Worm (Caenorhabditis elegans) whole organism, L3 larva: Measurements from ENCODE around the gene col-87.

Experiments
- R02D3.7 ChIP-seq: fragments of 150-350 bp; optimal IDR thresholded peaks from 2 replicates; lab custom pipeline; 2014; ENCODE audit warnings: missing biosample characterization, missing genetic modification characterization
- ZK546.5 ChIP-seq: sonication (generic microtip); optimal IDR thresholded peaks from 2 replicates; lab custom pipeline; 2017; ENCODE audit warnings: missing biosample characterization, missing genetic modification characterization
- aly-2 ChIP-seq: fragments of 150-350 bp; optimal IDR thresholded peaks from 2 replicates; lab custom pipeline; 2014; ENCODE audit warnings: missing biosample characterization, missing genetic modification characterization
- ama-1 ChIP-seq: fragments of 150-350 bp; optimal IDR thresholded peaks from 2 replicates; lab custom pipeline; 2018
- ceh-16 ChIP-seq: sonication (generic microtip); optimal IDR thresholded peaks from 2 replicates; lab custom pipeline; 2017; ENCODE audit warnings: missing biosample characterization, missing genetic modification characterization
- ceh-28 ChIP-seq: fragments of 150-350 bp; optimal IDR thresholded peaks from 2 replicates; lab custom pipeline; 2014; ENCODE audit warnings: missing biosample characterization, missing genetic modification reagents, missing genetic modification characterization
- ceh-82 ChIP-seq: fragments of 150-350 bp; optimal IDR thresholded peaks from 2 replicates; lab custom pipeline; 2014; ENCODE audit warnings: missing biosample characterization, missing genetic modification characterization
- ceh-9 ChIP-seq: sonication (generic microtip); optimal IDR thresholded peaks from 2 replicates; lab custom pipeline; 2018; ENCODE audit warnings: missing biosample characterization, missing genetic modification characterization
- egl-27 ChIP-seq: sonication (generic microtip); optimal IDR thresholded peaks from 4 replicates; lab custom pipeline; 2017; ENCODE audit warnings: missing biosample characterization, missing genetic modification reagents, missing genetic modification characterization
- egl-5 ChIP-seq: fragments of 150-350 bp; optimal IDR thresholded peaks from 2 replicates; lab custom pipeline; 2017; ENCODE audit warnings: missing biosample characterization, missing genetic modification reagents, missing genetic modification characterization, inconsistent platforms
- elt-1 ChIP-seq: fragments of 150-350 bp; optimal IDR thresholded peaks from 2 replicates; lab custom pipeline; 2014; ENCODE audit warnings: missing biosample characterization, missing genetic modification characterization
- elt-2 ChIP-seq: sonication (generic microtip); optimal IDR thresholded peaks from 2 replicates; lab custom pipeline; 2016; ENCODE audit warnings: missing genetic modification reagents, mild to moderate bottlenecking, missing genetic modification characterization, missing compliant biosample characterization
- elt-3 ChIP-seq, 3 experiments: fragments of 150-350 bp in 1 of 3; sonication (generic microtip) in 2 of 3; optimal IDR thresholded peaks; 2 replicates in 2 of 3; 4 replicates in 1 of 3; lab custom pipeline; 2014 to 2017; ENCODE audit warnings: missing biosample characterization in 3 of 3, missing genetic modification characterization in 3 of 3
- eor-1 ChIP-seq, 2 experiments: fragments of 150-350 bp; optimal IDR thresholded peaks; 2 replicates each; lab custom pipeline; 2014 to 2018; ENCODE audit warnings: missing biosample characterization in 2 of 2, missing genetic modification characterization in 2 of 2
- fkh-10 ChIP-seq: sonication (generic microtip); optimal IDR thresholded peaks from 2 replicates; lab custom pipeline; 2017; ENCODE audit warnings: missing biosample characterization, missing genetic modification reagents, missing genetic modification characterization
- fkh-2 ChIP-seq: fragments of 150-350 bp; optimal IDR thresholded peaks from 2 replicates; lab custom pipeline; 2014; ENCODE audit warnings: missing biosample characterization, missing genetic modification reagents, missing genetic modification characterization
- fos-1 ChIP-seq: fragments of 150-350 bp; optimal IDR thresholded peaks from 2 replicates; lab custom pipeline; 2014; ENCODE audit warnings: missing biosample characterization, missing genetic modification characterization
- hmg-11 ChIP-seq: sonication (generic microtip); optimal IDR thresholded peaks from 2 replicates; lab custom pipeline; 2016; ENCODE audit warnings: missing genetic modification characterization, missing compliant biosample characterization
- jun-1 ChIP-seq: fragments of 150-350 bp; optimal IDR thresholded peaks from 2 replicates; lab custom pipeline; 2014; ENCODE audit warnings: missing biosample characterization, missing genetic modification reagents, missing genetic modification characterization
- lin-15B ChIP-seq: fragments of 150-350 bp; optimal IDR thresholded peaks from 2 replicates; lab custom pipeline; 2014; ENCODE audit warnings: missing biosample characterization, missing genetic modification characterization
- lin-39 ChIP-seq: fragments of 150-350 bp; optimal IDR thresholded peaks from 2 replicates; lab custom pipeline; 2018; ENCODE audit warnings: missing biosample characterization, missing genetic modification reagents, missing genetic modification characterization
- lsy-12 ChIP-seq: sonication (generic microtip); optimal IDR thresholded peaks from 2 replicates; lab custom pipeline; 2016; ENCODE audit warnings: mild to moderate bottlenecking, missing genetic modification characterization, missing compliant biosample characterization
- mdl-1 ChIP-seq: fragments of 150-350 bp; optimal IDR thresholded peaks from 2 replicates; lab custom pipeline; 2014; ENCODE audit warnings: missing biosample characterization, missing genetic modification characterization
- mml-1 ChIP-seq: fragments of 150-350 bp; sonication (generic microtip); optimal IDR thresholded peaks from 3 replicates; lab custom pipeline; 2014; ENCODE audit warnings: missing biosample characterization, missing genetic modification characterization
- nfya-1 ChIP-seq: sonication (generic microtip); optimal IDR thresholded peaks from 2 replicates; lab custom pipeline; 2017; ENCODE audit warnings: missing genetic modification characterization, mild to moderate bottlenecking, missing compliant biosample characterization, antibody characterized with exemption, moderate library complexity; ENCODE audit not compliant: insufficient read depth
- nhr-11 ChIP-seq: fragments of 150-350 bp; optimal IDR thresholded peaks from 2 replicates; lab custom pipeline; 2014; ENCODE audit warnings: missing biosample characterization, missing genetic modification characterization
- nhr-12 ChIP-seq: fragments of 150-350 bp; optimal IDR thresholded peaks from 2 replicates; lab custom pipeline; 2014; ENCODE audit warnings: missing biosample characterization, missing genetic modification characterization
- nhr-23 ChIP-seq: fragments of 150-350 bp; optimal IDR thresholded peaks from 2 replicates; lab custom pipeline; 2014; ENCODE audit warnings: missing biosample characterization, missing genetic modification reagents, missing genetic modification characterization
- nhr-237 ChIP-seq: fragments of 150-350 bp; optimal IDR thresholded peaks from 2 replicates; lab custom pipeline; 2014; ENCODE audit warnings: missing biosample characterization, missing genetic modification characterization
- nhr-25 ChIP-seq: sonication (generic microtip); optimal IDR thresholded peaks from 2 replicates; lab custom pipeline; 2017; ENCODE audit warnings: missing biosample characterization, missing genetic modification characterization
- nhr-28 ChIP-seq: fragments of 150-350 bp; optimal IDR thresholded peaks from 2 replicates; lab custom pipeline; 2014; ENCODE audit warnings: missing biosample characterization, missing genetic modification characterization
- nhr-43 ChIP-seq: sonication (generic microtip); optimal IDR thresholded peaks from 2 replicates; lab custom pipeline; 2016; ENCODE audit warnings: mild to moderate bottlenecking, missing genetic modification characterization, missing compliant biosample characterization; ENCODE audit not compliant: poor library complexity, severe bottlenecking
- nhr-76 ChIP-seq: fragments of 150-350 bp; sonication (generic microtip); optimal IDR thresholded peaks from 5 replicates; lab custom pipeline; 2014; ENCODE audit warnings: missing biosample characterization, missing genetic modification characterization
- nhr-77 ChIP-seq: fragments of 150-350 bp; optimal IDR thresholded peaks from 2 replicates; lab custom pipeline; 2014; ENCODE audit warnings: missing biosample characterization, missing genetic modification characterization
- pha-4 ChIP-seq: fragments of 150-350 bp; optimal IDR thresholded peaks from 2 replicates; lab custom pipeline; 2014; ENCODE audit warnings: missing biosample characterization, missing genetic modification reagents, missing genetic modification characterization
- pqm-1 ChIP-seq: fragments of 150-350 bp; optimal IDR thresholded peaks from 2 replicates; lab custom pipeline; 2017; ENCODE audit warnings: missing biosample characterization, missing genetic modification characterization, inconsistent platforms
- sea-2 ChIP-seq: fragments of 150-350 bp; sonication (generic microtip); optimal IDR thresholded peaks from 4 replicates; lab custom pipeline; 2014; ENCODE audit warnings: missing biosample characterization, missing genetic modification reagents, missing genetic modification characterization
- skn-1 ChIP-seq: fragments of 150-350 bp; optimal IDR thresholded peaks from 2 replicates; lab custom pipeline; 2014; ENCODE audit warnings: missing biosample characterization, missing genetic modification characterization
- snpc-4 ChIP-seq: fragments of 150-350 bp; optimal IDR thresholded peaks from 2 replicates; lab custom pipeline; 2014; ENCODE audit warnings: missing biosample characterization, missing genetic modification characterization
- tbx-2 ChIP-seq: sonication (generic microtip); optimal IDR thresholded peaks from 2 replicates; lab custom pipeline; 2016; ENCODE audit warnings: mild to moderate bottlenecking, missing genetic modification characterization, missing compliant biosample characterization
- unc-39 ChIP-seq: sonication (generic microtip); optimal IDR thresholded peaks from 4 replicates; lab custom pipeline; 2017; ENCODE audit warnings: missing biosample characterization, missing genetic modification characterization
- unc-62 ChIP-seq: fragments of 150-350 bp; sonication (generic microtip); optimal IDR thresholded peaks from 4 replicates; lab custom pipeline; 2014; ENCODE audit warnings: missing biosample characterization, missing genetic modification reagents, missing genetic modification characterization
- zag-1 ChIP-seq: fragments of 150-350 bp; optimal IDR thresholded peaks from 2 replicates; lab custom pipeline; 2014; ENCODE audit warnings: missing biosample characterization, missing genetic modification characterization
- ztf-11 ChIP-seq: fragments of 150-350 bp; optimal IDR thresholded peaks from 2 replicates; lab custom pipeline; 2014; ENCODE audit warnings: missing biosample characterization, missing genetic modification characterization
- ztf-4 ChIP-seq: fragments of 150-350 bp; optimal IDR thresholded peaks from 2 replicates; lab custom pipeline; 2014; ENCODE audit warnings: missing biosample characterization, missing genetic modification characterization

col-87 gene

ce11 chrII:14042836-14043604 is 51.5 kb downstream of the col-87 start:
- no peak for TF ChIP-seq ZK546.5
- TF ChIP-seq aly-2 = no peak
- TF ChIP-seq snpc-4 (tag; lab: Kevin White, UChicago) = peak; percentile 6
- no peak for TF ChIP-seq ceh-9 (tag; lab: Kevin White, UChicago)
- TF ChIP-seq nfya-1 (tag; lab: Kevin White, UChicago) = peak; percentile 1
- no peak for TF ChIP-seq ztf-4 (tag; lab: Kevin White, UChicago)
- TF ChIP-seq nhr-11 = no peak
- TF ChIP-seq mml-1 (tag; lab: Kevin White, UChicago) = peak; percentile 75
- TF ChIP-seq fkh-10 (GFP tag; lab: Kevin White, UChicago) = no peak
- peak; percentile 80 for TF ChIP-seq pha-4 (tag; lab: Kevin White, UChicago)
- no peak for TF ChIP-seq tbx-2 (tag; lab: Kevin White, UChicago)
- TF ChIP-seq ama-1 = no peak
- TF ChIP-seq ceh-16 (tag; lab: Kevin White, UChicago) = no peak
- no peak for TF ChIP-seq ceh-28 (tag; lab: Kevin White, UChicago)
- TF ChIP-seq R02D3.7 (tag; lab: Kevin White, UChicago) = no peak
- peak; percentile 18 for TF ChIP-seq nhr-43 (tag; lab: Kevin White, UChicago)
- no peak for TF ChIP-seq lsy-12 (tag; lab: Kevin White, UChicago)
- no peak for TF ChIP-seq egl-27 (tag; lab: Kevin White, UChicago)
- TF ChIP-seq elt-2 (tag; lab: Kevin White, UChicago) = peak; percentile 68
- TF ChIP-seq mdl-1 (tag; lab: Kevin White, UChicago) = no peak
- peak; percentile 66 for TF ChIP-seq pqm-1 (tag; lab: Kevin White, UChicago)
- no peak for TF ChIP-seq ceh-82 (tag; lab: Kevin White, UChicago)
- no peak for TF ChIP-seq elt-1 (tag; lab: Kevin White, UChicago)
- TF ChIP-seq sea-2 (GFP tag; lab: Kevin White, UChicago) = no peak
- TF ChIP-seq, all 47 proteins: peak for 7

- TF ChIP-seq egl-27 (tag; lab: Kevin White, UChicago) (peak; percentile 82), nhr-43 (tag; lab: Kevin White, UChicago) (peak; percentile 82), jun-1 (tag; lab: Kevin White, UChicago) (peak; percentile 91), nhr-28 (no peak), fkh-10 (GFP tag; lab: Kevin White, UChicago) (peak; percentile 68), nhr-11 (peak; percentile 82), unc-62 (GFP tag; lab: Kevin White, UChicago) (peak; percentile 93), nhr-12 (tag; lab: Kevin White, UChicago) (no peak), mml-1 (tag; lab: Kevin White, UChicago) (no peak), lin-15B (tag; lab: Kevin White, UChicago) (peak; percentile 65), fos-1 (tag; lab: Kevin White, UChicago) (no peak), nhr-77 (tag; lab: Kevin White, UChicago) (peak; percentile 45), ceh-16 (tag; lab: Kevin White, UChicago) (no peak), ceh-9 (tag; lab: Kevin White, UChicago) (no peak), ceh-28 (tag; lab: Kevin White, UChicago) (peak; percentile 88), skn-1 (tag; lab: Kevin White, UChicago) (peak; percentile 66), ceh-82 (tag; lab: Kevin White, UChicago) (no peak), tbx-2 (tag; lab: Kevin White, UChicago) (peak; percentile 84), zag-1 (tag; lab: Kevin White, UChicago) (peak; percentile 76), ama-1 (peak; percentile 74), eor-1 (tag; optimal IDR thresholded peaks at IDR 0.05; lab: Kevin White, UChicago) (no peak), ztf-4 (tag; lab: Kevin White, UChicago) (peak; percentile 72), sea-2 (GFP tag; lab: Kevin White, UChicago) (no peak), ZK546.5 (peak; percentile 25), pqm-1 (tag; lab: Kevin White, UChicago) (peak; percentile 72), ztf-11 (no peak), lsy-12 (tag; lab: Kevin White, UChicago) (peak; percentile 79), nhr-25 (tag; lab: Kevin White, UChicago) (peak; percentile 60), nhr-237 (no peak), nhr-76 (tag; lab: Kevin White, UChicago) (no peak), hmg-11 (tag; lab: Kevin White, UChicago) (peak; percentile 98), R02D3.7 (tag; lab: Kevin White, UChicago) (peak; percentile 71), unc-39 (no peak), snpc-4 (tag; lab: Kevin White, UChicago) (peak; percentile 76), elt-1 (tag; lab: Kevin White, UChicago) (peak; percentile 44), mdl-1 (tag; lab: Kevin White, UChicago) (peak; percentile 98), nhr-23 (tag; lab: Kevin White, UChicago) (peak; percentile 87), lin-39 (tag; lab: Kevin White, UChicago) (peak; percentile 99), elt-3 (tag; optimal IDR thresholded peaks at IDR 0.05; lab: Kevin White, UChicago) (no peak), nfya-1 (tag; lab: Kevin White, UChicago) (peak; percentile 90), fkh-2 (tag; lab: Kevin White, UChicago) (no peak), aly-2 (no peak), egl-5 (peak; percentile 93), pha-4 (tag; lab: Kevin White, UChicago) (peak; percentile 85)
Observed at ce11 chrII:14040204-14040842, 54.2 kb downstream of the col-87 start.
